Worm (Caenorhabditis elegans): Measurements from ENCODE around the gene arrd-24.

arrd-24 gene

ce11 chrX:13968292-13968691, 12.0 kb downstream of the arrd-24 start, which contains the start of gene pqn-39:
Gene pqn-39 (minus strand): TSS chrX:13968676.
- TF ChIP-seq ets-7 (tag; optimal IDR thresholded peaks at IDR 0.05) = no peak
- no peak for TF ChIP-seq tbx-11 (GFP tag; IDR thresholded peaks at IDR 0.05)
- TF ChIP-seq tra-4 (tag; optimal IDR thresholded peaks at IDR 0.05) = no peak
- TF ChIP-seq flt-1 (GFP tag; IDR thresholded peaks at IDR 0.05) = no peak
- no peak for TF ChIP-seq ceh-36 (tag; optimal IDR thresholded peaks at IDR 0.05)
- no peak for TF ChIP-seq F13C5.2 (tag; optimal IDR thresholded peaks at IDR 0.05)
- TF ChIP-seq aly-1 (tag; optimal IDR thresholded peaks at IDR 0.05) = no peak
- TF ChIP-seq hmg-4 (GFP tag; optimal IDR thresholded peaks at IDR 0.05) = no peak
- no peak for TF ChIP-seq hnd-1 (tag; optimal IDR thresholded peaks at IDR 0.05)
- TF ChIP-seq tbx-37 (GFP tag; conservative IDR thresholded peaks at IDR 0.05) = no peak
- no peak for TF ChIP-seq B0310.2 (tag; optimal IDR thresholded peaks at IDR 0.05)
- TF ChIP-seq pes-1 (GFP tag; IDR thresholded peaks at IDR 0.05) = no peak
- no peak for TF ChIP-seq ama-1 (optimal IDR thresholded peaks at IDR 0.05)
- no peak for TF ChIP-seq ceh-13 (GFP tag; optimal IDR thresholded peaks at IDR 0.05)
- no peak for TF ChIP-seq scrt-1 (GFP tag; IDR thresholded peaks at IDR 0.05)
- TF ChIP-seq hmbx-1 (tag; optimal IDR thresholded peaks at IDR 0.05) = no peak

- TF ChIP-seq scrt-1 (GFP tag; IDR thresholded peaks at IDR 0.05) (no peak), aly-1 (tag; optimal IDR thresholded peaks at IDR 0.05) (no peak), flt-1 (GFP tag; IDR thresholded peaks at IDR 0.05) (no peak), hnd-1 (tag; optimal IDR thresholded peaks at IDR 0.05) (no peak), ceh-13 (GFP tag; optimal IDR thresholded peaks at IDR 0.05) (no peak), ets-7 (tag; optimal IDR thresholded peaks at IDR 0.05) (no peak), B0310.2 (tag; optimal IDR thresholded peaks at IDR 0.05) (no peak), tbx-37 (GFP tag; conservative IDR thresholded peaks at IDR 0.05) (no peak), hmg-4 (GFP tag; optimal IDR thresholded peaks at IDR 0.05) (no peak)
These were observed 17.1 kb downstream of the arrd-24 start, which contains the start of gene F48F7.3 for ce11 chrX:13963203-13963602. Gene F48F7.3 (plus strand): TSS chrX:13963503.

ce11 chrX:13959849-13960248, 20.5 kb downstream of the arrd-24 start, which contains the start of gene syx-2:
Gene syx-2 (plus strand): TSS chrX:13960149.
- TF ChIP-seq scrt-1 (GFP tag; IDR thresholded peaks at IDR 0.05) = no peak
- TF ChIP-seq ets-7 (tag; optimal IDR thresholded peaks at IDR 0.05) = no peak
- TF ChIP-seq B0310.2 (tag; optimal IDR thresholded peaks at IDR 0.05) = no peak
- TF ChIP-seq F13C5.2 (tag; optimal IDR thresholded peaks at IDR 0.05) = no peak
- no peak for TF ChIP-seq tbx-37 (GFP tag; conservative IDR thresholded peaks at IDR 0.05)
- no peak for TF ChIP-seq pes-1 (GFP tag; IDR thresholded peaks at IDR 0.05)
- no peak for TF ChIP-seq sea-1 (GFP tag; conservative IDR thresholded peaks at IDR 0.05)
- no peak for TF ChIP-seq hnd-1 (tag; optimal IDR thresholded peaks at IDR 0.05)
- TF ChIP-seq hmg-4 (GFP tag; optimal IDR thresholded peaks at IDR 0.05) = no peak
- no peak for TF ChIP-seq ceh-36 (tag; optimal IDR thresholded peaks at IDR 0.05)
- no peak for TF ChIP-seq ama-1 (optimal IDR thresholded peaks at IDR 0.05)
- TF ChIP-seq hmbx-1 (tag; optimal IDR thresholded peaks at IDR 0.05) = no peak
- no peak for TF ChIP-seq aly-1 (tag; optimal IDR thresholded peaks at IDR 0.05)
- no peak for TF ChIP-seq tra-4 (tag; optimal IDR thresholded peaks at IDR 0.05)
- TF ChIP-seq flt-1 (GFP tag; IDR thresholded peaks at IDR 0.05) = no peak
- TF ChIP-seq tbx-11 (GFP tag; IDR thresholded peaks at IDR 0.05) = no peak
- TF ChIP-seq ceh-13 (GFP tag; optimal IDR thresholded peaks at IDR 0.05) = no peak

- no peak for TF ChIP-seq flt-1 (GFP tag; IDR thresholded peaks at IDR 0.05)
- no peak for TF ChIP-seq scrt-1 (GFP tag; IDR thresholded peaks at IDR 0.05)
- TF ChIP-seq ceh-36 (tag; optimal IDR thresholded peaks at IDR 0.05) = no peak
- TF ChIP-seq aly-1 (tag; optimal IDR thresholded peaks at IDR 0.05) = no peak
- no peak for TF ChIP-seq tra-4 (tag; optimal IDR thresholded peaks at IDR 0.05)
- no peak for TF ChIP-seq ama-1 (optimal IDR thresholded peaks at IDR 0.05)
- TF ChIP-seq hmbx-1 (tag; optimal IDR thresholded peaks at IDR 0.05) = no peak
- TF ChIP-seq ceh-13 (GFP tag; optimal IDR thresholded peaks at IDR 0.05) = no peak
- no peak for TF ChIP-seq hmg-4 (GFP tag; optimal IDR thresholded peaks at IDR 0.05)
- no peak for TF ChIP-seq pes-1 (GFP tag; IDR thresholded peaks at IDR 0.05)
- no peak for TF ChIP-seq tbx-11 (GFP tag; IDR thresholded peaks at IDR 0.05)
- no peak for TF ChIP-seq B0310.2 (tag; optimal IDR thresholded peaks at IDR 0.05)
- no peak for TF ChIP-seq F13C5.2 (tag; optimal IDR thresholded peaks at IDR 0.05)
- no peak for TF ChIP-seq sea-1 (GFP tag; conservative IDR thresholded peaks at IDR 0.05)
- no peak for TF ChIP-seq tbx-37 (GFP tag; conservative IDR thresholded peaks at IDR 0.05)
- TF ChIP-seq ets-7 (tag; optimal IDR thresholded peaks at IDR 0.05) = no peak
- no peak for TF ChIP-seq hnd-1 (tag; optimal IDR thresholded peaks at IDR 0.05)
These were observed 20.9 kb downstream of the arrd-24 start for ce11 chrX:13959383-13959782.

ce11 chrX:13958451-13958850, 21.9 kb downstream of the arrd-24 start:
- no peak for TF ChIP-seq scrt-1 (GFP tag; IDR thresholded peaks at IDR 0.05)
- TF ChIP-seq hmbx-1 (tag; optimal IDR thresholded peaks at IDR 0.05) = no peak
- no peak for TF ChIP-seq tbx-37 (GFP tag; conservative IDR thresholded peaks at IDR 0.05)
- TF ChIP-seq hnd-1 (tag; optimal IDR thresholded peaks at IDR 0.05) = no peak
- no peak for TF ChIP-seq tbx-11 (GFP tag; IDR thresholded peaks at IDR 0.05)
- no peak for TF ChIP-seq ets-7 (tag; optimal IDR thresholded peaks at IDR 0.05)
- no peak for TF ChIP-seq hmg-4 (GFP tag; optimal IDR thresholded peaks at IDR 0.05)
- no peak for TF ChIP-seq ceh-36 (tag; optimal IDR thresholded peaks at IDR 0.05)
- TF ChIP-seq sea-1 (GFP tag; conservative IDR thresholded peaks at IDR 0.05) = no peak

ce11 chrX:13952347-13952746, 28.0 kb downstream of the arrd-24 start:
- no peak for TF ChIP-seq scrt-1 (GFP tag; IDR thresholded peaks at IDR 0.05)
- TF ChIP-seq flt-1 (GFP tag; IDR thresholded peaks at IDR 0.05) = no peak
- no peak for TF ChIP-seq ama-1 (optimal IDR thresholded peaks at IDR 0.05)
- no peak for TF ChIP-seq ceh-36 (tag; optimal IDR thresholded peaks at IDR 0.05)
- no peak for TF ChIP-seq hnd-1 (tag; optimal IDR thresholded peaks at IDR 0.05)
- no peak for TF ChIP-seq tra-4 (tag; optimal IDR thresholded peaks at IDR 0.05)
- TF ChIP-seq B0310.2 (tag; optimal IDR thresholded peaks at IDR 0.05) = no peak
- no peak for TF ChIP-seq tbx-37 (GFP tag; conservative IDR thresholded peaks at IDR 0.05)
- TF ChIP-seq hmbx-1 (tag; optimal IDR thresholded peaks at IDR 0.05) = no peak
- TF ChIP-seq tbx-11 (GFP tag; IDR thresholded peaks at IDR 0.05) = no peak

- TF ChIP-seq ama-1 (optimal IDR thresholded peaks at IDR 0.05) = no peak
- peak; percentile 81 for TF ChIP-seq hmg-4 (GFP tag; optimal IDR thresholded peaks at IDR 0.05)
- TF ChIP-seq scrt-1 (GFP tag; IDR thresholded peaks at IDR 0.05) = 0 out of 2 replicates have a peak, but pooled peaks have one; percentile 30
- TF ChIP-seq aly-1 (tag; optimal IDR thresholded peaks at IDR 0.05) = peak; percentile 44
- TF ChIP-seq F13C5.2 (tag; optimal IDR thresholded peaks at IDR 0.05) = peak; percentile 38
- peak; percentile 40 for TF ChIP-seq B0310.2 (tag; optimal IDR thresholded peaks at IDR 0.05)
These were observed 29.6 kb downstream of the arrd-24 start for ce11 chrX:13950620-13951152.
